Worm (Caenorhabditis elegans): ENCODE results near the gene srd-19.
A peak's percentile ranks its signal among the peaks of the same experiment; 100 is the strongest.

srd-19 gene

ce11 chrV:13440290-13440689, 11.7 kb upstream of the srd-19 start:
- TF ChIP-seq dox-1 (GFP tag; IDR thresholded peaks at IDR 0.05) (peak; percentile 91), egrh-3 (GFP tag; IDR thresholded peaks at IDR 0.05) (peak; percentile 67), hsf-1 (GFP tag; IDR thresholded peaks at IDR 0.05) (peak; percentile 97), D2030.7 (GFP tag; IDR thresholded peaks at IDR 0.05) (peak; percentile 37; the same call in 1 of the 2 replicates), ekl-4 (GFP tag; IDR thresholded peaks at IDR 0.05) (peak; percentile 61)

- TF ChIP-seq nfyb-1 (GFP tag; IDR thresholded peaks at IDR 0.05): peak; percentile 83
- TF ChIP-seq attf-3 (GFP tag; conservative IDR thresholded peaks at IDR 0.05): peak; percentile 78
- no peak for TF ChIP-seq hrde-1 (tag; optimal IDR thresholded peaks at IDR 0.05; ENCODE audit: borderline replicate concordance)
Observed at ce11 chrV:13437473-13438074, 9.0 kb upstream of the srd-19 start, which contains the start of gene mes-4. Gene mes-4 (minus strand): TSS chrV:13437545.

- TF ChIP-seq egl-18 (GFP tag; IDR thresholded peaks at IDR 0.05): no peak
- TF ChIP-seq sptf-2 (GFP tag; optimal IDR thresholded peaks at IDR 0.05): no peak
- TF ChIP-seq snpc-1.1 (tag; optimal IDR thresholded peaks at IDR 0.05; ENCODE audit: insufficient read depth): no peak
- no peak for TF ChIP-seq ztf-25 (GFP tag; IDR thresholded peaks at IDR 0.05)
- TF ChIP-seq sea-2 (GFP tag; IDR thresholded peaks at IDR 0.05): no peak
- no peak for TF ChIP-seq madf-3 (GFP tag; IDR thresholded peaks at IDR 0.05)
- TF ChIP-seq ceh-40 (GFP tag; IDR thresholded peaks at IDR 0.05): no peak
- TF ChIP-seq dpl-1 (GFP tag; optimal IDR thresholded peaks at IDR 0.05): no peak
- TF ChIP-seq zim-3 (tag; optimal IDR thresholded peaks at IDR 0.05): no peak
- no peak for TF ChIP-seq cebp-1 (GFP tag; IDR thresholded peaks at IDR 0.05)
- no peak for TF ChIP-seq cebp-1 (tag; optimal IDR thresholded peaks at IDR 0.05)
- no peak for TF ChIP-seq ztf-6 (GFP tag; IDR thresholded peaks at IDR 0.05)
- TF ChIP-seq athp-1 (tag; optimal IDR thresholded peaks at IDR 0.05): no peak
Observed at ce11 chrV:13432364-13432763, 3.8 kb upstream of the srd-19 start, which contains the start of gene srd-17. Gene srd-17 (minus strand): TSS chrV:13432714.

ce11 chrV:13427378-13427777, 1.2 kb downstream of the srd-19 start:
- no peak for TF ChIP-seq attf-6 (GFP tag; IDR thresholded peaks at IDR 0.05)
- no peak for TF ChIP-seq B0336.3 (GFP tag; IDR thresholded peaks at IDR 0.05)
- TF ChIP-seq T07F8.4 (tag; optimal IDR thresholded peaks at IDR 0.05): no peak
- no peak for TF ChIP-seq lsy-27 (tag; optimal IDR thresholded peaks at IDR 0.05; ENCODE audit: borderline replicate concordance, insufficient read depth)
- no peak for TF ChIP-seq hrde-1 (tag; optimal IDR thresholded peaks at IDR 0.05; ENCODE audit: borderline replicate concordance)
- no peak for TF ChIP-seq K11D2.4 (GFP tag; IDR thresholded peaks at IDR 0.05)
- TF ChIP-seq lag-1 (GFP tag; IDR thresholded peaks at IDR 0.05): no peak
- no peak for TF ChIP-seq ceh-91 (GFP tag; IDR thresholded peaks at IDR 0.05)
- TF ChIP-seq xnd-1 (tag; optimal IDR thresholded peaks at IDR 0.05): no peak
- no peak for TF ChIP-seq snpc-1.1 (tag; optimal IDR thresholded peaks at IDR 0.05; ENCODE audit: insufficient read depth)
- TF ChIP-seq T26A5.8 (tag; optimal IDR thresholded peaks at IDR 0.05): no peak
- TF ChIP-seq madf-8 (GFP tag; conservative IDR thresholded peaks at IDR 0.05): no peak
- TF ChIP-seq ceh-58 (GFP tag; IDR thresholded peaks at IDR 0.05): no peak
- no peak for TF ChIP-seq F39B2.1 (GFP tag; IDR thresholded peaks at IDR 0.05)
- TF ChIP-seq ets-4 (GFP tag; optimal IDR thresholded peaks at IDR 0.05): no peak
- TF ChIP-seq rec-8 (tag; optimal IDR thresholded peaks at IDR 0.05): no peak
- no peak for TF ChIP-seq snpc-4 (GFP tag; optimal IDR thresholded peaks at IDR 0.05)
- TF ChIP-seq snpc-4 (tag; optimal IDR thresholded peaks at IDR 0.05): no peak
- no peak for TF ChIP-seq ztf-22 (GFP tag; optimal IDR thresholded peaks at IDR 0.05)
- no peak for TF ChIP-seq lin-54 (GFP tag; optimal IDR thresholded peaks at IDR 0.05)

All from whole organism, young adult.